Fruit fly (Drosophila melanogaster): Measurements from ENCODE around the gene stet.

dm6 chr3L:1442906-1443305 is 46.4 kb downstream of the stet start:
- peak; percentile 43; the same call in 1 of the 2 replicates for TF ChIP-seq Ets98B (GFP tag; IDR thresholded peaks at IDR 0.05)
- TF ChIP-seq CG34367 (tag; optimal IDR thresholded peaks at IDR 0.05) = peak; percentile 72
- TF ChIP-seq CG13204 (GFP tag; optimal IDR thresholded peaks at IDR 0.05) = peak; percentile 50
- peak; percentile 85 for TF ChIP-seq Pif1A (GFP tag; optimal IDR thresholded peaks at IDR 0.05)
- no peak for TF ChIP-seq CG10348 (GFP tag; IDR thresholded peaks at IDR 0.05)
- TF ChIP-seq CG8301 (tag; optimal IDR thresholded peaks at IDR 0.05) = peak; percentile 60
- peak; percentile 75 for TF ChIP-seq CG9948 (tag; optimal IDR thresholded peaks at IDR 0.05)
- no peak for TF ChIP-seq EcR (GFP tag; optimal IDR thresholded peaks at IDR 0.05)
- TF ChIP-seq Snoo (tag; optimal IDR thresholded peaks at IDR 0.05) = peak; percentile 96
